Fruit fly (Drosophila melanogaster) whole organism, embryonic: ENCODE results near the gene Ube3a.
A peak's percentile ranks its signal among the peaks of the same experiment; 100 is the strongest.

Experiments
- Bgb ChIP-seq: fragments of 200-800 bp; sonication (Bioruptor generic); IDR thresholded peaks from 2 replicates; pipeline ENCODE4 v1.3.6; 2022; ENCODE audit warnings: missing biosample characterization, missing genetic modification characterization; ENCODE audit not compliant: partially characterized antibody
- CG12071 ChIP-seq: fragments of 200-800 bp; sonication (Bioruptor generic); optimal IDR thresholded peaks from 3 replicates; lab custom pipeline; 2018; ENCODE audit warnings: missing biosample characterization, mild to moderate bottlenecking, missing genetic modification characterization
- CG12659 ChIP-seq: fragments of 200-800 bp; sonication (Bioruptor generic); optimal IDR thresholded peaks from 3 replicates; lab custom pipeline; 2017; ENCODE audit warnings: mild to moderate bottlenecking, missing biosample characterization, missing genetic modification reagents, missing genetic modification characterization
- CG13287 ChIP-seq: fragments of 200-800 bp; sonication (Bioruptor generic); IDR thresholded peaks from 2 replicates; pipeline ENCODE4 v1.3.6; 2022; ENCODE audit warnings: missing biosample characterization, missing genetic modification characterization; ENCODE audit not compliant: partially characterized antibody
- CG14860 ChIP-seq: fragments of 200-800 bp; sonication (Bioruptor generic); IDR thresholded peaks from 3 replicates; pipeline ENCODE4 v1.3.6; 2022; ENCODE audit warnings: missing biosample characterization, missing genetic modification characterization; ENCODE audit not compliant: partially characterized antibody
- CG1603 ChIP-seq: fragments of 200-800 bp; sonication (Bioruptor generic); optimal IDR thresholded peaks from 2 replicates; lab custom pipeline; 2019; ENCODE audit warnings: missing biosample characterization, mild to moderate bottlenecking, missing genetic modification characterization, moderate library complexity
- CG17186 ChIP-seq: fragments of 200-800 bp; sonication (Bioruptor generic); optimal IDR thresholded peaks from 3 replicates; lab custom pipeline; 2017; ENCODE audit warnings: missing biosample characterization, missing genetic modification reagents, missing genetic modification characterization
- CG18599 ChIP-seq: fragments of 200-800 bp; sonication (Bioruptor generic); optimal IDR thresholded peaks from 3 replicates; lab custom pipeline; 2017; ENCODE audit warnings: missing biosample characterization, missing genetic modification characterization, mild to moderate bottlenecking, moderate library complexity, missing genetic modification reagents
- CG3065 ChIP-seq: fragments of 200-800 bp; sonication (Bioruptor generic); optimal IDR thresholded peaks from 2 replicates; lab custom pipeline; 2016; ENCODE audit warnings: missing biosample characterization, missing genetic modification characterization
- CG31388 ChIP-seq: fragments of 200-800 bp; sonication (Bioruptor generic); optimal IDR thresholded peaks from 2 replicates; lab custom pipeline; 2016; ENCODE audit warnings: missing biosample characterization, missing genetic modification characterization
- CG34376 ChIP-seq: fragments of 200-800 bp; sonication (Bioruptor generic); optimal IDR thresholded peaks from 2 replicates; lab custom pipeline; 2018; ENCODE audit warnings: missing biosample characterization, mild to moderate bottlenecking, missing genetic modification characterization
- CG3847 ChIP-seq: fragments of 200-800 bp; sonication (Bioruptor generic); IDR thresholded peaks from 2 replicates; pipeline ENCODE4 v1.3.6; 2022; ENCODE audit warnings: missing biosample characterization, missing genetic modification characterization
- CG43689 ChIP-seq: fragments of 200-800 bp; sonication (Bioruptor generic); IDR thresholded peaks from 2 replicates; pipeline ENCODE4 v1.3.6; 2022; ENCODE audit warnings: missing biosample characterization, missing genetic modification characterization
- CG4707 ChIP-seq: fragments of 200-800 bp; sonication (Bioruptor generic); optimal IDR thresholded peaks from 2 replicates; lab custom pipeline; 2018; ENCODE audit warnings: missing biosample characterization, mild to moderate bottlenecking, missing genetic modification characterization, moderate library complexity
- CG9727 ChIP-seq: fragments of 200-800 bp; sonication (Bioruptor generic); optimal IDR thresholded peaks from 3 replicates; lab custom pipeline; 2017; ENCODE audit warnings: missing biosample characterization, mild to moderate bottlenecking, missing genetic modification characterization
- CkIIα-i1 ChIP-seq: fragments of 200-800 bp; sonication (Bioruptor generic); IDR thresholded peaks from 2 replicates; pipeline ENCODE4 v1.3.6; 2022; ENCODE audit warnings: missing biosample characterization, missing genetic modification characterization
- Dek ChIP-seq: fragments of 200-800 bp; sonication (Bioruptor generic); optimal IDR thresholded peaks from 3 replicates; lab custom pipeline; 2019; ENCODE audit warnings: missing biosample characterization, mild to moderate bottlenecking, missing genetic modification characterization, moderate library complexity
- Fer1 ChIP-seq: fragments of 200-800 bp; sonication (Bioruptor generic); optimal IDR thresholded peaks from 2 replicates; lab custom pipeline; 2017; ENCODE audit warnings: missing biosample characterization, mild to moderate bottlenecking, missing genetic modification characterization
- H2.0 ChIP-seq: fragments of 200-800 bp; sonication (Bioruptor generic); IDR thresholded peaks from 2 replicates; pipeline ENCODE4 v1.3.6; 2022; ENCODE audit warnings: missing biosample characterization, missing genetic modification characterization
- HLH4C ChIP-seq: fragments of 200-800 bp; sonication (Bioruptor generic); IDR thresholded peaks from 3 replicates; pipeline ENCODE4 v1.3.6; 2022; ENCODE audit warnings: missing biosample characterization, missing genetic modification characterization; ENCODE audit not compliant: partially characterized antibody
- Hr3 ChIP-seq: fragments of 200-800 bp; sonication (Bioruptor generic); optimal IDR thresholded peaks from 3 replicates; lab custom pipeline; 2016; ENCODE audit warnings: missing biosample characterization, missing genetic modification characterization
- Hr78 ChIP-seq, 2 experiments: fragments of 200-800 bp in 1 of 2; fragments of >200 bp in 1 of 2; sonication (Bioruptor generic) in 1 of 2; optimal IDR thresholded peaks; 2 replicates each; lab custom pipeline; 2017 to 2019; ENCODE audit warnings: missing biosample characterization in 2 of 2, missing genetic modification characterization in 2 of 2, mild to moderate bottlenecking in 1 of 2, moderate library complexity in 1 of 2
- MESR4 ChIP-seq: fragments of 200-800 bp; sonication (Bioruptor generic); optimal IDR thresholded peaks from 2 replicates; lab custom pipeline; 2018; ENCODE audit warnings: missing biosample characterization, mild to moderate bottlenecking, missing genetic modification characterization, moderate library complexity
- NC2β ChIP-seq: fragments of 200-800 bp; sonication (Bioruptor generic); optimal IDR thresholded peaks from 2 replicates; lab custom pipeline; 2016; ENCODE audit warnings: missing biosample characterization, missing genetic modification characterization
- Nf-YB ChIP-seq: fragments of 200-800 bp; sonication (Bioruptor generic); optimal IDR thresholded peaks from 3 replicates; lab custom pipeline; 2019; ENCODE audit warnings: missing biosample characterization, mild to moderate bottlenecking, missing genetic modification characterization, moderate library complexity
- Pdp1 ChIP-seq, 2 experiments: fragments of 200-800 bp; sonication (Bioruptor generic); optimal IDR thresholded peaks; 3 replicates each; lab custom pipeline; 2016; ENCODE audit warnings: missing biosample characterization in 2 of 2, missing genetic modification characterization in 2 of 2, mild to moderate bottlenecking in 1 of 2, moderate library complexity in 1 of 2
- Ravus ChIP-seq: fragments of 200-800 bp; sonication (Bioruptor generic); IDR thresholded peaks from 2 replicates; pipeline ENCODE4 v1.3.6; 2022; ENCODE audit warnings: missing biosample characterization, missing genetic modification characterization
- Six4 ChIP-seq: fragments of 200-800 bp; sonication (Bioruptor generic); optimal IDR thresholded peaks from 2 replicates; lab custom pipeline; 2016; ENCODE audit warnings: missing biosample characterization, missing genetic modification characterization
- Sox100B ChIP-seq: fragments of 200-800 bp; sonication (Bioruptor generic); optimal IDR thresholded peaks from 3 replicates; lab custom pipeline; 2018; ENCODE audit warnings: missing biosample characterization, mild to moderate bottlenecking, missing genetic modification characterization
- Stat92E ChIP-seq, 3 experiments: fragments of >200 bp in 2 of 3; fragments of 200-800 bp in 1 of 3; sonication (Bioruptor generic) in 1 of 3; optimal IDR thresholded peaks; 2 replicates each; lab custom pipeline; 2017 to 2019; ENCODE audit warnings: missing biosample characterization in 3 of 3, missing genetic modification characterization in 3 of 3, mild to moderate bottlenecking in 1 of 3, moderate library complexity in 1 of 3
- al ChIP-seq: fragments of 200-800 bp; sonication (Bioruptor generic); IDR thresholded peaks from 2 replicates; pipeline ENCODE4 v1.3.6; 2022; ENCODE audit warnings: missing biosample characterization, missing genetic modification characterization
- ap ChIP-seq: fragments of 200-800 bp; sonication (Bioruptor generic); IDR thresholded peaks from 2 replicates; pipeline ENCODE4 v1.3.6; 2022; ENCODE audit warnings: missing biosample characterization, missing genetic modification characterization
- ara ChIP-seq: fragments of 200-800 bp; sonication (Bioruptor generic); IDR thresholded peaks from 2 replicates; pipeline ENCODE4 v1.3.6; 2022; ENCODE audit warnings: missing biosample characterization, missing genetic modification characterization
- br ChIP-seq: fragments of >200 bp; optimal IDR thresholded peaks from 2 replicates; lab custom pipeline; 2017
- cad ChIP-seq: fragments of >200 bp; optimal IDR thresholded peaks from 2 replicates; lab custom pipeline; 2017; ENCODE audit warnings: missing biosample characterization, missing genetic modification characterization
- cas ChIP-seq: fragments of 200-800 bp; sonication (Bioruptor generic); IDR thresholded peaks from 2 replicates; pipeline ENCODE4 v1.3.6; 2022; ENCODE audit warnings: missing biosample characterization, missing genetic modification characterization
- caup ChIP-seq: fragments of 200-800 bp; sonication (Bioruptor generic); optimal IDR thresholded peaks from 3 replicates; lab custom pipeline; 2017; ENCODE audit warnings: missing biosample characterization, mild to moderate bottlenecking, missing genetic modification characterization, moderate library complexity; ENCODE audit not compliant: severe bottlenecking
- danr ChIP-seq: fragments of 200-800 bp; sonication (Bioruptor generic); IDR thresholded peaks from 2 replicates; pipeline ENCODE4 v1.3.6; 2022; ENCODE audit warnings: missing biosample characterization, missing genetic modification characterization
- dmrt99B ChIP-seq: fragments of 200-800 bp; sonication (Bioruptor generic); optimal IDR thresholded peaks from 2 replicates; lab custom pipeline; 2018; ENCODE audit warnings: missing biosample characterization, mild to moderate bottlenecking, missing genetic modification characterization, moderate library complexity
- hb ChIP-seq: fragments of 200-800 bp; sonication (Bioruptor generic); IDR thresholded peaks from 3 replicates; pipeline ENCODE4 v1.3.6; 2022; ENCODE audit warnings: missing biosample characterization, missing genetic modification characterization; ENCODE audit not compliant: partially characterized antibody
- jumu ChIP-seq: fragments of 200-800 bp; sonication (Bioruptor generic); optimal IDR thresholded peaks from 3 replicates; lab custom pipeline; 2016; ENCODE audit warnings: missing biosample characterization, missing genetic modification characterization
- maf-S ChIP-seq: fragments of 200-800 bp; sonication (Bioruptor generic); optimal IDR thresholded peaks from 2 replicates; lab custom pipeline; 2016; ENCODE audit warnings: missing biosample characterization, missing genetic modification characterization
- onecut ChIP-seq: fragments of 200-800 bp; sonication (Bioruptor generic); IDR thresholded peaks from 2 replicates; pipeline ENCODE4 v1.3.6; 2022; ENCODE audit warnings: missing biosample characterization, missing genetic modification characterization
- pita ChIP-seq: fragments of 200-800 bp; sonication (Bioruptor generic); optimal IDR thresholded peaks from 2 replicates; lab custom pipeline; 2017; ENCODE audit warnings: missing biosample characterization, mild to moderate bottlenecking, missing genetic modification characterization
- slou ChIP-seq: fragments of 200-800 bp; sonication (Bioruptor generic); optimal IDR thresholded peaks from 3 replicates; lab custom pipeline; 2016; ENCODE audit warnings: missing biosample characterization, missing genetic modification characterization
- sna ChIP-seq: fragments of 200-800 bp; sonication (Bioruptor generic); IDR thresholded peaks from 2 replicates; pipeline ENCODE4 v1.3.6; 2022; ENCODE audit warnings: missing biosample characterization, missing genetic modification characterization; ENCODE audit not compliant: partially characterized antibody
- twi ChIP-seq: fragments of 200-800 bp; optimal IDR thresholded peaks from 2 replicates; lab custom pipeline; 2019; ENCODE audit warnings: missing biosample characterization, mild to moderate bottlenecking, missing genetic modification characterization, moderate library complexity
- unpg ChIP-seq: fragments of 200-800 bp; sonication (Bioruptor generic); optimal IDR thresholded peaks from 3 replicates; lab custom pipeline; 2018; ENCODE audit warnings: missing biosample characterization, mild to moderate bottlenecking, missing genetic modification characterization, moderate library complexity

The Ube3a gene

DNA sequence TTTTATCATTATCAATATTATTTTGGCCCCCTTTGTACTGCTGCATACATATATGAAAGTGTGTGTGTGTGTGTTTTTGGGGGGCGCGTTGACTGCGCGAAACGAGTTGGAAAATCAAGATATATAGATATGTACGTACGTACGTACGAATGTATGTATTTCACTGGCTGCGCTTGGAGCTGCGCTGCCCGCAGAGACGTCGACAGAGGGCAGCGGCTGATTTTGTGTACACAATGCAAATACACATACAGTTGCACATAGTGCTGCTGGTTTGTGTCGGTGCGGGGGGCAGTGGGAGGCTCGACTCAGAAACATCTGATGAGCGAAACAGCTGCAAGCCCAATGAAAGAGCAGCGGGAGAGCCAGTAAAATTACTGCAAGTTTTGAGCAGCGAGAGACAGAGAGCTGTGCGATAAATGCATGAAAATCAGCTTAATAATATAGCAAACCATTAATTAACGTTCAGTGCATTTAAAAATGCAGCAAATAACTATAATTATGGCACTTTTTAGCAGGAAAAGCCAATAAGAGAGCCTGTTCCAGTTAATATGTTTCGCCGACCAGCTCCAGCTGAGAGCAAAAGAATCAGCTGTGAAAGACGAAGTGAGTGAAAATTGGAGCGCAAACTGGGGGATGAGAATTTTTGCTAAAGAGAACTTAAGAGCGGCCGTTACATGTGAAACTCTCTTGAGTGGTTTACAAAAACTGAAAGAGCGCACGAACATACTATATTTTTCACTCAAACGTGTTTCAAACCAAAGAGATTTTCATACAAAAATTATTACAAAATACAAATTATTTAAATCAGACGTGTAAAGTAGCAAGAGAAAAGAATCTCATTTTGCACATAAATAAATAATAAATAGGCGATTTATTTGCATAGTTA lies 37.2 kb upstream of the Ube3a start (continued):
- TF ChIP-seq caup (GFP tag; lab: Kevin White, UChicago) (peak; percentile 10), Fer1 (GFP tag; lab: Kevin White, UChicago) (peak; percentile 13), Dek (tag; lab: Kevin White, UChicago) (no peak), ara (GFP tag; lab: Robert Waterston, UW) (no peak), CG31388 (GFP tag; lab: Kevin White, UChicago) (no peak), CG43689 (GFP tag; lab: Robert Waterston, UW) (no peak), danr (no peak), Hr78 (GFP tag; optimal IDR thresholded peaks at IDR 0.05; lab: Kevin White, UChicago) (no peak), CG18599 (no peak), MESR4 (GFP tag; lab: Kevin White, UChicago) (no peak), Six4 (no peak), slou (GFP tag; lab: Kevin White, UChicago) (no peak), br (lab: Kevin White, UChicago) (no peak), CG4707 (GFP tag; lab: Kevin White, UChicago) (peak; percentile 43), Ravus (GFP tag; lab: Robert Waterston, UW) (no peak), CG1603 (no peak), NC2β (peak; percentile 13), twi (tag; lab: Kevin White, UChicago) (peak; percentile 10), CG12659 (no peak), CG9727 (GFP tag; lab: Kevin White, UChicago) (no peak), jumu (GFP tag; lab: Kevin White, UChicago) (no peak), Hr3 (GFP tag; lab: Kevin White, UChicago) (no peak), Pdp1 (GFP tag; optimal IDR thresholded peaks at IDR 0.05; lab: Kevin White, UChicago) (peak in 1 of 2 experiments; percentile 3), H2.0 (GFP tag; lab: Robert Waterston, UW) (no peak), cas (GFP tag; lab: Robert Waterston, UW) (no peak), onecut (GFP tag; lab: Robert Waterston, UW) (peak; percentile 54), CG14860 (GFP tag; lab: Robert Waterston, UW) (no peak), CG34376 (no peak), ap (no peak), unpg (GFP tag; lab: Kevin White, UChicago) (peak; percentile 11), dmrt99B (tag; lab: Kevin White, UChicago) (no peak), cad (no peak), CG12071 (GFP tag; lab: Kevin White, UChicago) (peak; percentile 67), hb (GFP tag; lab: Robert Waterston, UW) (no peak), pita (no peak), HLH4C (GFP tag; lab: Robert Waterston, UW) (no peak), CG3847 (GFP tag; lab: Robert Waterston, UW) (no peak), sna (GFP tag; lab: Robert Waterston, UW) (peak; percentile 70), Stat92E (GFP tag; optimal IDR thresholded peaks at IDR 0.05; lab: Kevin White, UChicago) (peak in 1 of 3 experiments; percentile 47), Bgb (GFP tag; lab: Robert Waterston, UW) (no peak), CkIIα-i1 (GFP tag; lab: Robert Waterston, UW) (no peak), Nf-YB (GFP tag; lab: Kevin White, UChicago) (peak; percentile 2), CG13287 (GFP tag; lab: Robert Waterston, UW) (peak; percentile 48), maf-S (no peak), CG17186 (GFP tag; lab: Kevin White, UChicago) (no peak), CG3065 (GFP tag; lab: Kevin White, UChicago) (no peak), al (GFP tag; lab: Robert Waterston, UW) (no peak), Sox100B (GFP tag; lab: Kevin White, UChicago) (no peak)
